Fruit fly (Drosophila melanogaster) whole organism, larva: Measurements from ENCODE around the gene CG10226.
A peak's percentile ranks its signal among the peaks of the same experiment; 100 is the strongest.

ENCODE experiments used
- noc ChIP-seq: fragments of 200-800 bp; sonication (Bioruptor generic); optimal IDR thresholded peaks from 3 replicates; lab custom pipeline; 2019; ENCODE audit warnings: missing biosample characterization, mild to moderate bottlenecking, missing genetic modification characterization, moderate library complexity

CG10226 gene

dm6 chr3L:6256408-6257188, 16.7 kb upstream of the CG10226 start, which contains the start of gene Best2:
Gene Best2 (minus strand): TSS chr3L:6256665.
- TF ChIP-seq noc (tag; lab: Kevin White, UChicago): peak; percentile 88

- TF ChIP-seq noc (tag; lab: Kevin White, UChicago): no peak
These were observed 14.7 kb upstream of the CG10226 start for dm6 chr3L:6254427-6255105.

- TF ChIP-seq noc (tag; lab: Kevin White, UChicago): no peak
These were observed 13.9 kb upstream of the CG10226 start for dm6 chr3L:6253730-6254129.

- no peak for TF ChIP-seq noc (tag; lab: Kevin White, UChicago)
These were observed 9.6 kb upstream of the CG10226 start for dm6 chr3L:6249178-6250078.

dm6 chr3L:6245646-6246045, 5.8 kb upstream of the CG10226 start, which contains the start of gene Mdr65:
Gene Mdr65 (minus strand): TSS chr3L:6245746.
- TF ChIP-seq noc (tag; lab: Kevin White, UChicago): no peak

- no peak for TF ChIP-seq noc (tag; lab: Kevin White, UChicago)
These were observed 5.8 kb downstream of the CG10226 start, which contains the start of gene CG42714 for dm6 chr3L:6234035-6234434. Gene CG42714 (minus strand): TSS chr3L:6234056.

- no peak for TF ChIP-seq noc (tag; lab: Kevin White, UChicago)
These were observed 6.6 kb downstream of the CG10226 start, which contains the start of gene BG642312 for dm6 chr3L:6233281-6233680. Gene BG642312 (minus strand): TSS chr3L:6233381.

dm6 chr3L:6232261-6232660, 7.6 kb downstream of the CG10226 start, which contains the start of gene CG13299:
Gene CG13299 (minus strand): TSS chr3L:6232361.
- no peak for TF ChIP-seq noc (tag; lab: Kevin White, UChicago)

dm6 chr3L:6220187-6220586, 19.7 kb downstream of the CG10226 start, which contains the start of gene CG33946:
Gene CG33946 (plus strand): TSS chr3L:6220578.
- no peak for TF ChIP-seq noc (tag; lab: Kevin White, UChicago)

- no peak for TF ChIP-seq noc (tag; lab: Kevin White, UChicago)
These were observed 21.2 kb downstream of the CG10226 start for dm6 chr3L:6218517-6219155.

dm6 chr3L:6217806-6218205, 22.1 kb downstream of the CG10226 start, which contains the start of gene LanA:
Gene LanA (minus strand): TSS chr3L:6218022.
- no peak for TF ChIP-seq noc (tag; lab: Kevin White, UChicago)

dm6 chr3L:6217212-6217611, 22.7 kb downstream of the CG10226 start:
- TF ChIP-seq noc (tag; lab: Kevin White, UChicago): no peak

dm6 chr3L:6216787-6217078, 23.1 kb downstream of the CG10226 start:
- no peak for TF ChIP-seq noc (tag; lab: Kevin White, UChicago)

- no peak for TF ChIP-seq noc (tag; lab: Kevin White, UChicago)
These were observed 23.7 kb downstream of the CG10226 start for dm6 chr3L:6215976-6216786.
